Fruit fly (Drosophila melanogaster): ENCODE measurements around the gene CG15528.

- peak; percentile 61 for TF ChIP-seq CG33017 (tag; optimal IDR thresholded peaks at IDR 0.05)
- TF ChIP-seq CG7101 (tag; optimal IDR thresholded peaks at IDR 0.05): peak; percentile 74
- no peak for TF ChIP-seq CG5204 (GFP tag; optimal IDR thresholded peaks at IDR 0.05)
These were observed 8.7 kb downstream of the CG15528 start, which contains the start of gene Sry-delta for dm6 chr3R:30043139-30043744.
